Worm (Caenorhabditis elegans) whole organism, late embryonic: Measurements from ENCODE around the gene C06G3.8.

Experiments used
- C08G9.2 ChIP-seq: sonication (generic microtip); optimal IDR thresholded peaks from 2 replicates; lab custom pipeline; 2016; ENCODE audit warnings: mild to moderate bottlenecking, missing genetic modification characterization, moderate library complexity, missing compliant biosample characterization
- K09A11.1 ChIP-seq: sonication (generic microtip); optimal IDR thresholded peaks from 2 replicates; lab custom pipeline; 2017; ENCODE audit warnings: antibody characterized with exemption, mild to moderate bottlenecking, missing genetic modification characterization, missing compliant biosample characterization; ENCODE audit not compliant: insufficient read depth
- T23F11.4 ChIP-seq: fragments of 200-800 bp; sonication (Bioruptor generic); optimal IDR thresholded peaks from 2 replicates; lab custom pipeline; 2018; ENCODE audit warnings: mild to moderate bottlenecking, missing genetic modification characterization, missing compliant biosample characterization
- ahr-1 ChIP-seq: sonication (generic microtip); optimal IDR thresholded peaks from 2 replicates; lab custom pipeline; 2016; ENCODE audit warnings: missing genetic modification characterization, missing compliant biosample characterization
- ceh-2 ChIP-seq: sonication (generic microtip); optimal IDR thresholded peaks from 2 replicates; lab custom pipeline; 2016; ENCODE audit warnings: missing genotype, missing genetic modification characterization, missing compliant biosample characterization
- ceh-24 ChIP-seq: sonication (generic microtip); optimal IDR thresholded peaks from 2 replicates; lab custom pipeline; 2016; ENCODE audit warnings: mild to moderate bottlenecking, missing genetic modification characterization, missing compliant biosample characterization
- ceh-31 ChIP-seq: sonication (generic microtip); optimal IDR thresholded peaks from 2 replicates; lab custom pipeline; 2016; ENCODE audit warnings: missing genetic modification characterization, missing compliant biosample characterization
- ceh-34 ChIP-seq: sonication (generic microtip); optimal IDR thresholded peaks from 2 replicates; lab custom pipeline; 2016; ENCODE audit warnings: mild to moderate bottlenecking, missing genetic modification characterization, missing compliant biosample characterization
- ceh-6 ChIP-seq: fragments of 200-800 bp; sonication (Bioruptor generic); optimal IDR thresholded peaks from 2 replicates; lab custom pipeline; 2018; ENCODE audit warnings: mild to moderate bottlenecking, missing genetic modification characterization, missing compliant biosample characterization
- ceh-9 ChIP-seq: sonication (generic microtip); optimal IDR thresholded peaks from 2 replicates; lab custom pipeline; 2016; ENCODE audit warnings: mild to moderate bottlenecking, missing genetic modification characterization, inconsistent platforms, missing compliant biosample characterization
- che-1 ChIP-seq: sonication (generic microtip); optimal IDR thresholded peaks from 2 replicates; lab custom pipeline; 2016; ENCODE audit warnings: mild to moderate bottlenecking, missing genetic modification characterization, missing compliant biosample characterization
- elt-2 ChIP-seq: sonication (generic microtip); optimal IDR thresholded peaks from 2 replicates; lab custom pipeline; 2016; ENCODE audit warnings: missing genetic modification reagents, missing genetic modification characterization, missing compliant biosample characterization
- elt-4 ChIP-seq: sonication (generic microtip); optimal IDR thresholded peaks from 2 replicates; lab custom pipeline; 2016; ENCODE audit warnings: missing genetic modification characterization, missing compliant biosample characterization
- ets-4 ChIP-seq: sonication (generic microtip); optimal IDR thresholded peaks from 2 replicates; lab custom pipeline; 2016; ENCODE audit warnings: missing genetic modification characterization, missing compliant biosample characterization
- fkh-10 ChIP-seq: fragments of 150-350 bp; optimal IDR thresholded peaks from 2 replicates; lab custom pipeline; 2014; ENCODE audit warnings: missing biosample characterization, missing genetic modification reagents, missing genetic modification characterization
- fkh-6 ChIP-seq: sonication (generic microtip); optimal IDR thresholded peaks from 2 replicates; lab custom pipeline; 2016; ENCODE audit warnings: missing genetic modification characterization, missing compliant biosample characterization
- hlh-13 ChIP-seq: fragments of 200-800 bp; sonication (Bioruptor generic); optimal IDR thresholded peaks from 2 replicates; lab custom pipeline; 2018; ENCODE audit warnings: mild to moderate bottlenecking, missing genetic modification characterization, missing compliant biosample characterization
- madf-2 ChIP-seq: sonication (generic microtip); optimal IDR thresholded peaks from 2 replicates; lab custom pipeline; 2017; ENCODE audit warnings: missing genetic modification characterization, missing compliant biosample characterization
- mec-3 ChIP-seq: sonication (generic microtip); optimal IDR thresholded peaks from 2 replicates; lab custom pipeline; 2016; ENCODE audit warnings: borderline replicate concordance, missing genetic modification characterization, missing compliant biosample characterization
- nfya-1 ChIP-seq: sonication (generic microtip); optimal IDR thresholded peaks from 2 replicates; lab custom pipeline; 2017; ENCODE audit warnings: missing genetic modification characterization, mild to moderate bottlenecking, missing compliant biosample characterization, antibody characterized with exemption, moderate library complexity
- nhr-11 ChIP-seq: fragments of 150-350 bp; optimal IDR thresholded peaks from 2 replicates; lab custom pipeline; 2014; ENCODE audit warnings: missing biosample characterization, missing genetic modification characterization
- npax-4 ChIP-seq: sonication (generic microtip); optimal IDR thresholded peaks from 2 replicates; lab custom pipeline; 2016; ENCODE audit warnings: missing genetic modification characterization, missing compliant biosample characterization
- odd-2 ChIP-seq: sonication (generic microtip); optimal IDR thresholded peaks from 2 replicates; lab custom pipeline; 2017; ENCODE audit warnings: antibody characterized with exemption, mild to moderate bottlenecking, missing genetic modification characterization, missing compliant biosample characterization
- pat-9 ChIP-seq: fragments of 200-800 bp; sonication (Bioruptor generic); optimal IDR thresholded peaks from 2 replicates; lab custom pipeline; 2018; ENCODE audit warnings: mild to moderate bottlenecking, missing genetic modification characterization, moderate library complexity, missing compliant biosample characterization
- pax-1 ChIP-seq: fragments of 150-350 bp; optimal IDR thresholded peaks from 2 replicates; lab custom pipeline; 2014; ENCODE audit warnings: missing biosample characterization, missing genetic modification characterization
- pha-2 ChIP-seq: sonication (generic microtip); optimal IDR thresholded peaks from 2 replicates; lab custom pipeline; 2017; ENCODE audit warnings: mild to moderate bottlenecking, missing genetic modification characterization, missing compliant biosample characterization
- pha-4 ChIP-seq: fragments of 150-350 bp; optimal IDR thresholded peaks from 2 replicates; lab custom pipeline; 2018; ENCODE audit warnings: missing biosample characterization, missing genetic modification reagents, missing genetic modification characterization
- pqm-1 ChIP-seq: sonication (generic microtip); optimal IDR thresholded peaks from 2 replicates; lab custom pipeline; 2016; ENCODE audit warnings: missing genetic modification characterization, missing compliant biosample characterization
- pros-1 ChIP-seq: fragments of 150-350 bp; optimal IDR thresholded peaks from 2 replicates; lab custom pipeline; 2014; ENCODE audit warnings: missing biosample characterization, missing genetic modification reagents, missing genetic modification characterization
- ref-2 ChIP-seq: sonication (generic microtip); optimal IDR thresholded peaks from 2 replicates; lab custom pipeline; 2016; ENCODE audit warnings: missing genetic modification characterization, missing compliant biosample characterization
- rnt-1 ChIP-seq: sonication (generic microtip); optimal IDR thresholded peaks from 2 replicates; lab custom pipeline; 2016; ENCODE audit warnings: missing genetic modification characterization, missing compliant biosample characterization
- syd-9 ChIP-seq: sonication (generic microtip); optimal IDR thresholded peaks from 2 replicates; lab custom pipeline; 2016; ENCODE audit warnings: mild to moderate bottlenecking, missing genetic modification characterization, moderate library complexity, missing compliant biosample characterization
- tbx-7 ChIP-seq: sonication (generic microtip); optimal IDR thresholded peaks from 2 replicates; lab custom pipeline; 2016; ENCODE audit warnings: missing genotype, missing genetic modification characterization, missing compliant biosample characterization
- unc-3 ChIP-seq, 2 experiments: fragments of 200-800 bp in 1 of 2; sonication (Bioruptor generic) in 1 of 2; sonication (generic microtip) in 1 of 2; conservative IDR thresholded peaks in 1 of 2; optimal IDR thresholded peaks in 1 of 2; 2 replicates each; pipeline versions ENCODE4 v1.3.6 to Lab custom; 2016 to 2022; ENCODE audit warnings: missing compliant biosample characterization in 2 of 2, missing genetic modification characterization in 2 of 2, missing genetic modification reagents in 1 of 2
- unc-42 ChIP-seq: sonication (generic microtip); optimal IDR thresholded peaks from 2 replicates; lab custom pipeline; 2016; ENCODE audit warnings: missing genotype, missing genetic modification characterization, missing compliant biosample characterization
- zip-5 ChIP-seq: sonication (generic microtip); optimal IDR thresholded peaks from 2 replicates; lab custom pipeline; 2016; ENCODE audit warnings: missing genetic modification characterization, missing compliant biosample characterization
- ztf-16 ChIP-seq: sonication (generic microtip); optimal IDR thresholded peaks from 2 replicates; lab custom pipeline; 2017; ENCODE audit warnings: missing genetic modification characterization, missing compliant biosample characterization

Gene C06G3.8

ce11 chrIV:7046641-7047361 is 14.4 kb upstream of the C06G3.8 start:
- no peak for TF ChIP-seq fkh-10
- no peak for TF ChIP-seq fkh-6 (tag; lab: Kevin White, UChicago)
- no peak for TF ChIP-seq rnt-1
- TF ChIP-seq K09A11.1 (tag; lab: Kevin White, UChicago): no peak
- TF ChIP-seq mec-3 (tag; lab: Kevin White, UChicago): no peak
- TF ChIP-seq tbx-7 (tag; lab: Kevin White, UChicago): no peak
- TF ChIP-seq C08G9.2 (tag; lab: Kevin White, UChicago): no peak
- no peak for TF ChIP-seq odd-2 (tag; lab: Kevin White, UChicago)
- TF ChIP-seq pax-1 (tag; lab: Kevin White, UChicago): no peak
- TF ChIP-seq pha-2 (tag; lab: Kevin White, UChicago): no peak
- TF ChIP-seq ceh-9 (tag; lab: Kevin White, UChicago): no peak
- no peak for TF ChIP-seq hlh-13 (GFP tag; lab: Kevin White, UChicago)
- TF ChIP-seq ets-4 (tag; lab: Kevin White, UChicago): no peak
- no peak for TF ChIP-seq ceh-31 (tag; lab: Kevin White, UChicago)

DNA sequence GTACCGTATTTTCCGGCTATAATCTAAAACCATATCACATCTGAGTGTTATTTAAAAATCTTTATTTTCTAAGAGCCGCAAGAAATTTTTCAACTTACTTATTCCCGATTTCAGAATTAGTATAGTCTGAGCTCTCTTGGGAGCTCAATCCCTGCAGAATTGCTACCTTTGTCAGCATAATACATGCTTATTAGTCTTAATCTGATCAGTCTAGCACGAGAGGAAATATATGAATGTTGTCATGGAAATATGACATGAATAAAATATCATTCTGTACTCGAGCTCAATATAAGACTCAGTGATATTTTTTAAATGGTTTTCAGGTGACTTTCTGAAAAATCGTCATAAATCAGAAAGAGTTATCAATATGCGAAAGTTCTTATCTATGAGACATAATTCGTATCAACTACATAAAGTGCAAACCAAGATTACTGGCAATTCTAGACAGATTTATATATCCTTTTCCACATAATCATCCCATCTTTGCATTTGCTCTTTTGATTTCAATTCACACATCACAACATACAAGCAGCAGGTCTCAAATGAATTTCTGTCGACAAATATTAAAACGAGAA is 13.1 kb upstream of the C06G3.8 start:
- TF ChIP-seq zip-5 (no peak), elt-2 (tag; lab: Kevin White, UChicago) (peak; percentile 19)

DNA sequence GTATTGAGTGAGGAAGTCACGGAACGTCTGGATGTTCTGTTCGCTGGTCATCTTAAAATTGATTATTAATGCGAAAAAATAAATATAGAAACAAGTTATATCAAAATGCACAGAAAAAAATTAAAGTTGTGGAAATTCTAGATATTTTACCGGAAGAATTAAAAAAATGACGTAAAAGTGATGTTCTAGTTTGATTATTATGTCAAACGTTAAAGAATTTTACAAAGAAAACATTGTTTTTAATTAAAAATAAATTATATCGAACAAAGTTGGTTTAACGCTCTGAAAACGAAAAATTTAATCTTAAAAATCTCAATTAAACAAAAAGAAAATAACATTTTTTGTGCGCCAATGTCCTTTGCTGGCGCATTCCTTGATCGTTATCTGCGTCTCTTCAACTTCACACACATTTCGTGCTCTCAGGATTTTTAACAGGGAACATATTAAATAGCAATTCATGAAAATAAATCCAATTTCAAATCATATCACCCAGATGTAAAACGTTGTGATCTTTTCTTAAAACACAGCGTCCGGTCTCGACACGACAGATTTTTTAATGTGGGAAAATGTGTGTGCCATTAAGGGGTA is 12.3 kb upstream of the C06G3.8 start, which contains the start of gene tin-9.1:
Gene tin-9.1, minus strand, starts transcription at position 51 of the 588 bp plus-strand sequence.
- no peak for TF ChIP-seq ceh-2 (tag; lab: Kevin White, UChicago)
- peak; percentile 8 for TF ChIP-seq unc-42 (tag; lab: Kevin White, UChicago)
- peak; percentile 32 for TF ChIP-seq nfya-1 (tag; lab: Kevin White, UChicago)

ce11 chrIV:7043430-7043829 is 11.1 kb upstream of the C06G3.8 start:
- TF ChIP-seq elt-4 (tag; lab: Kevin White, UChicago): no peak
- no peak for TF ChIP-seq ceh-2 (tag; lab: Kevin White, UChicago)
- no peak for TF ChIP-seq T23F11.4 (GFP tag; lab: Kevin White, UChicago)
- no peak for TF ChIP-seq K09A11.1 (tag; lab: Kevin White, UChicago)
- TF ChIP-seq ztf-16 (tag; lab: Kevin White, UChicago): no peak
- no peak for TF ChIP-seq pha-4 (tag; lab: Kevin White, UChicago)
- TF ChIP-seq ceh-34: no peak
- no peak for TF ChIP-seq ahr-1 (tag; lab: Kevin White, UChicago)
- TF ChIP-seq rnt-1: no peak
- no peak for TF ChIP-seq C08G9.2 (tag; lab: Kevin White, UChicago)
- no peak for TF ChIP-seq syd-9 (tag; lab: Kevin White, UChicago)
- no peak for TF ChIP-seq ceh-24

- TF ChIP-seq che-1 (tag; lab: Kevin White, UChicago) (peak; percentile 47), mec-3 (tag; lab: Kevin White, UChicago) (no peak), ceh-6 (GFP tag; lab: Kevin White, UChicago) (peak; percentile 45), ztf-16 (tag; lab: Kevin White, UChicago) (peak; percentile 58), unc-42 (tag; lab: Kevin White, UChicago) (peak; percentile 45), ref-2 (peak; percentile 78), madf-2 (tag; lab: Kevin White, UChicago) (peak; percentile 30), pqm-1 (tag; lab: Kevin White, UChicago) (no peak), nhr-11 (tag; lab: Kevin White, UChicago) (no peak), elt-4 (tag; lab: Kevin White, UChicago) (no peak), pat-9 (tag; lab: Kevin White, UChicago) (peak; percentile 9), K09A11.1 (tag; lab: Kevin White, UChicago) (peak; percentile 53), npax-4 (tag; lab: Kevin White, UChicago) (peak; percentile 19), ceh-24 (no peak), ahr-1 (tag; lab: Kevin White, UChicago) (peak; percentile 47), ets-4 (tag; lab: Kevin White, UChicago) (peak; percentile 24), unc-3 (GFP tag; conservative IDR thresholded peaks at IDR 0.05; lab: Robert Waterston, UW) (no peak), unc-3 (tag; optimal IDR thresholded peaks at IDR 0.05; lab: Kevin White, UChicago) (peak; percentile 45), tbx-7 (tag; lab: Kevin White, UChicago) (peak; percentile 11), pha-4 (tag; lab: Kevin White, UChicago) (no peak), ceh-9 (tag; lab: Kevin White, UChicago) (no peak), pros-1 (tag; lab: Kevin White, UChicago) (no peak)
Observed at ce11 chrIV:7039476-7040261, 7.3 kb upstream of the C06G3.8 start, which contains the start of the genes cogc-2 and klp-18. TSS of gene cogc-2 (minus strand) at chrIV:7039580. TSS of gene klp-18 (plus strand) at chrIV:7040211.
